Worm (Caenorhabditis elegans): Measurements from ENCODE around the gene ins-6.

- no peak for TF ChIP-seq zag-1 (tag; optimal IDR thresholded peaks at IDR 0.05)
- no peak for TF ChIP-seq elt-3 (tag; optimal IDR thresholded peaks at IDR 0.05)
- no peak for TF ChIP-seq lin-39 (tag; optimal IDR thresholded peaks at IDR 0.05)
- peak; percentile 51 for TF ChIP-seq pqm-1 (tag; optimal IDR thresholded peaks at IDR 0.05)
These were observed 25.4 kb downstream of the ins-6 start for ce11 chrII:6025647-6026046.
